Worm (Caenorhabditis elegans): Measurements from ENCODE around the gene pho-13.

DNA sequence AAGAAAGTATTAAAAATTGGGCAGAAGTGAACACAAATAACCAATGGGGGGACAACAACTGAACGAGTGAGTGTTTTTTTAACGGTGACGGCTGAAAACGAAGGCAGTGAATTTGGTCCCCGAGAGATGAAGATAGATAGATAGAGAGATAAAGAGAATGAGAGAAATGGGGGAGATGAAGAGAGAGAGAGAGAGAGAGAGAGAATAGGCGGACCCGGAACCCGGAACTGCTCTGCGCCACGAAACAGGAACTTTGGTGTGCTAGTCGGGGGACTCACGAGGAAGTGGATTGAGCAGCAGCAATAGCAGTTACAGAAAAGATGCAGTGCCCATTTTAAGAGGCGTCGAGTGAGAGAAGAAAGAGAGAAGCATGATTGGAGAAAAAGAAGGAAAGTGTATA, 10.4 kb downstream of the pho-13 start:
- TF ChIP-seq pha-4 (tag; optimal IDR thresholded peaks at IDR 0.05) (no peak), ceh-82 (tag; optimal IDR thresholded peaks at IDR 0.05) (no peak)
